Fruit fly (Drosophila melanogaster) S2 (cell line): Measurements from ENCODE around the gene CG13029.

ENCODE experiments used
- CG8478 ChIP-seq: fragments of >200 bp; optimal IDR thresholded peaks from 2 replicates; lab custom pipeline; 2018
- CTCF ChIP-seq, 2 experiments: fragments of >200 bp; optimal IDR thresholded peaks; 2 replicates each; lab custom pipeline; 2018

CG13029 gene

DNA sequence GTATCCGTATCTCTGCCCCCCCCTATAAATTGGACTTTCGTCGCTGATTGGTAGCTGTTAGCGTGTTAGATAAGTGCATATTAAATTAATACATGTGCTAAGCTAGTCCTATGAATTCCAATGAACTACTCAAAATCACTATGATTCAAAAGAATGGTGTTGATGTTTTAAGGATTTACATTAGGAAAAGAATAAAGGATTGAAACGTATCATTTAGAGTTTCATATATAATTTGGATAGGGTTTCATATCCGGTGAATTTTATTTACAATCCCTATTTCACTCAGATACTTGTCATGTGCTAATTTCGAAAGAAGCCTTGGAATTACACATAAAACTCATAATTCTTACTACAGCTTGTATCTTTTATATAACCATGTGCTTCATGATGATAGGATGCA, at the start of gene CG13029:
CG13029 (plus strand) TSS at position 301 of the 400 bp plus-strand sequence.
- TF ChIP-seq CG8478, result no peak
- TF ChIP-seq CTCF (optimal IDR thresholded peaks at IDR 0.05; lab: Kevin White, UChicago), result no peak

DNA sequence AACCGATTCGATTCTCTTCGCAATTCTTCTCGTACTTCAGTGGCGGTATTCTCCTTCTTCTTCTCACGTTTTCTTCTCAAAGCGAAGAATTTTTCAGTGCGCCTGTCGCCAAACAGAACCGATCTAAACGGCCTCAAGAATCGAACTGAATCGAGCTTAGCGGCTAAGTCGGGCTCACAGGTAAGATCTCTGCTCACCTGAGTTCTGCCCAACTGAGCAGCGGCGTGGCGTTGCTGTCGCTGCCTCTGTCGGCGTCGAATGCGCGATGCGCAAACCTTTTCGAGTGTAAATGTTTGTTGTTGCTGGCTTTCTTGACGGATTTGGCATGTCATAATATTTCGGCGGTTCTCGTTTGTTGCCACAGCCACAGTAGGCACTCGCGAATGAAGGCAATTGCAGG, 48.5 kb upstream of the CG13029 start:
- TF ChIP-seq CG8478, result no peak
- TF ChIP-seq CTCF (optimal IDR thresholded peaks at IDR 0.05; lab: Kevin White, UChicago), result no peak

DNA sequence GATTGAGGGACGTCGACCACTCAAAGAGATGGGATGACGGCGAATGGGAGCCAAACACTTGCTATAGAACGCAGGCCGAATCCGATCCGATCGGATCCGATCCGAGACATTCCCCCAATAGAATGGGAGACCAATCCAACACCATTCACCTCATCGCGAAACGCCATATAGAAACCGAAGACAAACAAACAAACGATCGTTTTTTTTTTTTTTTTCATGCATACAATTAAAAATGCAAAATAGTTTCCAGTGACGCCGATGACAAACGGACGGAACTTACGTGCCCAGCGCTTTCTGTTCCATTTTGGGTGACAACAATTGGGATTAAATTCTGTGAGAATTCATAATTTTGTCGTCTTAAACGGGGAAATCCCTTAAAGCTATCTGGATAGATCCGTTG, 46.4 kb upstream of the CG13029 start:
- TF ChIP-seq CG8478, result no peak
- no peak for TF ChIP-seq CTCF (optimal IDR thresholded peaks at IDR 0.05; lab: Kevin White, UChicago)

DNA sequence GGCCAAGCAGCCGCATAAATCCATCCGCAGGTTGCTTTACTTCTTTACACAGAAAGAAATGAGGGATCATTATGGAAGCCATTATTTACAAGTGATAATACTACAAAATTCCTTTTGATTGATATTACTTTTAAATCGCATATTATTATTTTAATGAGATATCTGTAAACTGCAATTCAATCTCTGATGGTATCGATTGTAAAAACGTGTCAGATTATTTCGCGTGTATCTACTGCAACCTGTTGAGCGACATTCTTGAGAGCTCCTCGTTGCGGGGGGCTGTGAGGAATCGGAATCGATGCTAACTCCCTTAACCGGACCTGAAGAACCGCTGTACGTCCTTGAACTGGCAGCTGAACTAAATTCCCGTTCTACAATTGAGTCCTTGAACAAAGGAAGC, 42.4 kb upstream of the CG13029 start:
- TF ChIP-seq CTCF (optimal IDR thresholded peaks at IDR 0.05; lab: Kevin White, UChicago), result no peak
- no peak for TF ChIP-seq CG8478

DNA sequence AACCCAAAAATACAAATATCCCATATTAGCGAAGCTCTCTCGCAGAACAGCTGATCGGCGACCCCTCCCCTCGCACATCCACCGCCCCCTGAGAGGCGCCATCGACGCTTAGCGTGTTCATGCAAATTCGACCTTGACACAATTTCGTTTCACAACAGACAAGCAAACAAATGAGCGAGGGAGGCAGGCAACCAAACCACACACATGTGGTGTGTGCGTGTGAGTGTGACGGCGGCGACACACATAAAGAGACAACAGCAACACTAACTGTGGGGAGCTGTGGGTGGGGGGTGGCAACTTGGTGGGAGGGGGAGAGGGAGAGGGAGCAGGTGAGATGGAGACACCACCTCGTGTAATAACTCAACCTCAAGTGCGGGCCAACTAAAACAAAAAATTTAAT, 35.7 kb upstream of the CG13029 start:
- no peak for TF ChIP-seq CG8478
- no peak for TF ChIP-seq CTCF (optimal IDR thresholded peaks at IDR 0.05; lab: Kevin White, UChicago)

DNA sequence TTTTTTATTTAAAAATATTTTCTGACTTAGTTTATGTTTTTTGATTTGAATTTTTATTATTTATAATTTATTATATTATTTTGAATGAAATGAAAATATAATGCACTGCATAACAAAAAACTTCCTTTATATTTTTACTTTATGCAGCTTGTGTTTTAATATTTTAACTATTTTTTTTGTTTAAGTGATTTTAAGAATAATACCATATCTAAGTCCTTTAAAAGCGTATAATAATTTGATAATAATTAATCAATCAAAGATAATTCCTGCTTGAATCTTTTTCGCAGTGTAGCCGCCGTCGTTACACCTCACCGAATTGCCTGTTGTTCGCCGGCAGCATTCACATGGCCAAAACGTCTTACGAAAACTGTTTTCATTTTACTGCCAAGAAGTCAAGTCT, 35.2 kb upstream of the CG13029 start:
- TF ChIP-seq CTCF (optimal IDR thresholded peaks at IDR 0.05; lab: Kevin White, UChicago) (no peak), CG8478 (no peak)

DNA sequence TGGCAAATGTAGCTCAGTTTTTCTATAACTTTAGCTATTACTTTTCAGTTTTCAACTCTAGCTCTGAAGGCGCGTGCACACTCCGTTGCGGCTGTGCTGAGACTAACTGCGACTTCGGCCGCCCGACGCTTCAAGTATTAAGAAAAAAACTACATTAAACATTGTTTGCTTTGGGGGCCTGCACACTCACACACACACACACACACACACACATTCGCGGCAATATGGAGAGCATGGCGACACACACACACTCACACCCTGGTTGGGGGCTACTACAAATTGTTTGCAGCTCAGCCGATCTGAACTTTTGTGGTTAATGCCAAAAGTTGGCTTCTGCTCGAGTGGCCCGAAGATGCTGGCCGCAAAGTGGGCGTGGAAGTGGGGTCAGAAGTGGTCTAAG, 31.5 kb upstream of the CG13029 start, which contains the start of gene CG13024:
CG13024 (minus strand) TSS at position 108 of the 400 bp plus-strand sequence.
- TF ChIP-seq CG8478, result no peak
- TF ChIP-seq CTCF (optimal IDR thresholded peaks at IDR 0.05; lab: Kevin White, UChicago), result no peak

DNA sequence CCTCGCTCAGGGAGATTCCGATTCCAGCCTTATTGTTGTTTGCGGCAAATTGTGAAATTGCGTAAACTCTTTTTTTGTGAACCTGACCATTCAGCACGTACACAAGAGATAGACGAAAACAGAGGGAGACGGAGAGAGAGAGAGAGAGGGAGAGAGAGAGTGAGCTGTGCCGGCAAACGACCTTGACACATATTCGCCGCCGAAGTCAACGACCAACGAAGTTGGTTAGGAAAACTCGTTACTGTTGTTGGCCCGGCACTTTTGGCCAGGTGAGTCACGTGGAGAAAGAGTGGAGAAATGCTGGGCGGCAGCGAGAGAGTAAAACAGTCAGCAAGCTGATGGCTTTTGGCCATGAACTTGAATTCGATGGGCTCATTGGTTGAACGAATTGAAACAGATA, 30.4 kb upstream of the CG13029 start:
- no peak for TF ChIP-seq CG8478
- no peak for TF ChIP-seq CTCF (optimal IDR thresholded peaks at IDR 0.05; lab: Kevin White, UChicago)

DNA sequence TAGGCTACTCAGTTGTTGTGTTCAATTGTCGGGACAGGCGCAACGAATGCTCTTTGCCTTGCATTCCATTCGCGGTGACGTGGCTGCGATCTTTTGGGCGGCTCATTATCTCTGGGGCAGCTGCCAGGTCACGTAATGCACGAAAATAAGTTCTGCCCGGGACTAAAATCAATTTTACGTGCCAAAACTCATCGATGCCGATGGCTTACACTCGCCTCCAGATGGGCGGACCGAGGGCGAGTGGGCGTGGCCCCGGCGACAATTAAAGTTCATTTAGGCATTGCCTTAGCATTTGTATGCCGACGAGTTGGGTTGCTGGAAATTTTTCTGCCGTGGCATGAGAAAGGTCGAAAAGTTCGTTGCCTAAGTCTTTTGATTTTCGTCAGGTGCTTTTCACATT, 23.7 kb upstream of the CG13029 start:
- TF ChIP-seq CG8478, result no peak
- no peak for TF ChIP-seq CTCF (optimal IDR thresholded peaks at IDR 0.05; lab: Kevin White, UChicago)

DNA sequence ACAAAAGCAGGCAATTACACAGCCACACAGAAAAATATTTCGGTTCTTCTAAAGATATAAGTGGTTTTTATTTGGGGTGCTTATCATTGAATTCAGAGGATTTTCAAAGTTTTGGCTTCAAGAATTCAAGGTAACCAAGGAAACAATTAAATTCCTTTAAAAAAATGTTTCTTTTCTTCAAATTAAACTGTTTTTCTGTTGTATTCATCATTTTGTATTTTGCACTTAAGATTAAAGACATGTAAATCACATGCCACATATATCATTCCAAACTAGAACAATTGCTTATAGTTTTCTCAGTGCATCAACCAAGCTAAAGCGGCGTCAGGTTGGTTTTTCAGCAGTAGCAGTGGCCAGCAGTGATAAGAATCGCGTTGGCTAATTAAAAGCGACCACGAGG, 19.9 kb upstream of the CG13029 start:
- TF ChIP-seq CG8478 (no peak), CTCF (optimal IDR thresholded peaks at IDR 0.05; lab: Kevin White, UChicago) (no peak)

DNA sequence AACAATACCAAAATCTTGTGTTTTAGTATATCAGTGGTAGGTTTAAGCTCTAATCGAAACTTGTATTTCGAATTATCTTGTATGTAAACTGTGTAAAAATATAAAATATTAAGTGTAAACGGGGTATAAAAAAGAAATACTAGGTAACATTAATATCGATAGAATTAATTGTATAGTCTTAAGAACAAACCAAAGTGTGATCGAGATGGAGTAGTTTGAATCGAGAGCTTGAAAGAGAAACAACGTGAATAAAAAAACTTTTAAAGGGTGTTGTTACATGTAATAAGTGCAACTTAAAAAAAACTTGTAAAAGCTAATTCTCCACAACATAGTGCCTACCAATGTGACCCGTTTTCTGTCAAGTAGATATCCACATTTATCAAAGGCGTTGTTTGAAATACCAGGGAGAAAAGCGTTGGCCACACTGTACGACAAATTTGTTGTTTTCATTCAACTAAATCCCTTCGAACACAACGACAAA, 18.3 kb upstream of the CG13029 start, which contains the start of gene TSG101:
TSG101 (plus strand) TSS at position 208 of the 481 bp plus-strand sequence.
- TF ChIP-seq CTCF (optimal IDR thresholded peaks at IDR 0.05; lab: Kevin White, UChicago), result peak in 1 of 2 experiments; percentile 18
- TF ChIP-seq CG8478, result no peak

DNA sequence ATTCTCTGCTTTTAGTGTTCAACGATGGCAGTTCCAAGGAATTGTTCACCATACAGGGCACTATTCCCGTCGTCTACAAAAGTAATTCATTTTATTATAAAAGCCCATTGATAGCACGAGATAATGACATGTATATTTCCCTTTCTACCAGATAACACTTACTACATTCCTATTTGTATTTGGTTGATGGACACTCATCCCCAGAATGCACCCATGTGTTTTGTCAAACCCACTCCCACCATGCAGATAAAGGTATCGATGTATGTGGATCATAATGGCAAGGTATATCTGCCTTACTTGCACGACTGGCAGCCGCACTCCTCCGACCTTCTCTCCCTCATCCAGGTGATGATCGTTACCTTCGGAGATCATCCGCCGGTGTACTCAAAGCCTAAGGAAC, 17.5 kb upstream of the CG13029 start:
- TF ChIP-seq CTCF (optimal IDR thresholded peaks at IDR 0.05; lab: Kevin White, UChicago) (no peak), CG8478 (no peak)

DNA sequence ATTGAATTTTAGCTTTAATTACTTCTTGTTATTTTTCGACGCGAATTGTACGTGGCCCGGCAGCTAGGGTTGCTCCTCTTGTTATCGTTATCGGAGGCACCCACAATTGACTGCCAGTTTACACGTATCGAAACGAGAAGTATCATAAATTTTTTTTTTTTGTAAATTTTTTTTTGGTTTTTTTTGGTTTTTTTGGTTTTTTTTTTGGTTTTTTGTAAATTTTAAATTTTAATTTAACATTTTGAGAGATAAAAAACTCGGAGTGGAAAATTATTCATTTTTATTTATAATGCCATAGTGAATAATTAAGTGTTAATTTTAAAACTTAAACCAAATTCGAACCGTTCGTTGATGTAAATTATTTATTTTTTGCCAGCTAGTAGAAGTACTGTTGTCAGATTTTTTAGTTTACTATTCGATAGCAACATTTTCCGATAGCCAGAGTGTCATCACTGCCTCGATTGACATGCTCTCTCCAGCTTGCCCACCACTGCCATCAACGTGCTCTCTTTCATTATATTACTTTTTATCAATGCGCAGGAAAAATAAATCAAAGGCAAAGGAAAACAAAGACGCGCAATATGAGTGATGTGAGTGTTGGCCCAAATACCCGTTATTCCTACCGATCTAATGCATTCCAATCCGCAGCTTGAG, 15.4 kb upstream of the CG13029 start, which contains the start of the genes kud and Zcchc7:
kud (minus strand) TSS at position 72 of the 654 bp plus-strand sequence.
Zcchc7 (plus strand) TSS at position 467 of the 654 bp plus-strand sequence.
- no peak for TF ChIP-seq CG8478
- no peak for TF ChIP-seq CTCF (optimal IDR thresholded peaks at IDR 0.05; lab: Kevin White, UChicago)

DNA sequence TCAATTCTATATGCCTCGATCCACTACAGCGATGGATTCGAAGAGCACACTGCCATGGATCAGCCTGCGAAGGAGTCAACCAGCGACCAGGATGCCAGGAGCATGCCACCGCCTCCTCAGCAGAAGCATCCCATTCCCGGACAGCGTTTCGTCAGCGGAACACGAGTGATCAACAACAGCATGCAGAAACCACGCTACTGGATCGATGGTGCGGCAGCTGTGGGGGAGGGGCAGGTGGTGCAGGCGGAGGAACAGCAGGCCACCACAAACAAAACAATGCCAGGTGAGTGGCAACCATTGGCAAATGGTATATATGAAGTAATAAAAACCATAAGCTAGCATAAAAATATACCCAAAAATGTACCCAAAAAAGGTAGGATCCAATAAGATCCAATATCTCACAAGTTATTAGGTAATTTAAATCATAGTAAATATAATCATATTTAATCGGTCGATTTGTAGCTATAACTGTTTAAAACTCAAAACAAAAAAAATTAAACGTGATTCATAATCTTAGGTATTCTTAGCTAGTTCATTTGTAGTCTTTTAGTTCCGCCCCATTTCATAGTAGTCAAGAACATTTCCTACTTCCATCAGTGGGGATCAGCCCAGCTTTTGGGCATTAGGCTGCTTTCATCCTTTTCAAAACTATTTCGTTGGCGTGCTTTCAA, 14.7 kb upstream of the CG13029 start, which contains the start of gene CG32161:
CG32161 (plus strand) TSS at position 621 of the 671 bp plus-strand sequence.
- TF ChIP-seq CTCF (optimal IDR thresholded peaks at IDR 0.05; lab: Kevin White, UChicago), result no peak
- TF ChIP-seq CG8478, result no peak

DNA sequence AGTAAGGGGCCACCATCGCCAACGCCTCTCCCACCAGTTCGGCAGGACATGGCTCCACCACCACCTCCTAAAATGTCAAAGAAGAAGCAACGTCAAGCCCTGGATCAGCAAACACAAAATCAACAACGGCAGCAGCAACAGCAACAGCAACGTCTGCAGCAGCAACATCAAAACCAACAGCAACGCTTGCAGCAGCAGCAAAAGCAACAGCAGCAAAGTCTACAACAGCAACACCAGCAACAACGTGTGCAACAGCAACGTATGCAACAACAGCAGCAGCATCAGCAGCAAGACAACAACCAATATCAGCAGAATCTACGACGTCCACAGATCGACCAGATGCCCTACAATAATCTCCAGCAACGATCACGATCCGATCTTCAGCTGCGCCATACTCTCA, 8.9 kb upstream of the CG13029 start:
- TF ChIP-seq CG8478, result no peak
- TF ChIP-seq CTCF (optimal IDR thresholded peaks at IDR 0.05; lab: Kevin White, UChicago), result no peak
